Worm (Caenorhabditis elegans) whole organism, L4/young adult: ENCODE measurements around the gene srg-21.
"Not testable (repeated sequence)": the region's sequence is repeated elsewhere in the genome, so short reads cannot be mapped to it uniquely, and the experiment has no call there.

Experiments
- W03F9.2 ChIP-seq: fragments of 150-350 bp; optimal IDR thresholded peaks from 2 replicates; lab custom pipeline; 2014; ENCODE audit warnings: missing biosample characterization, missing genetic modification characterization
- dao-5 ChIP-seq: sonication (generic microtip); optimal IDR thresholded peaks from 2 replicates; lab custom pipeline; 2016; ENCODE audit warnings: missing genotype, missing genetic modification characterization, moderate library complexity, missing compliant biosample characterization
- him-1 ChIP-seq: sonication (generic microtip); optimal IDR thresholded peaks from 2 replicates; lab custom pipeline; 2016; ENCODE audit warnings: missing genotype, missing genetic modification reagents, missing genetic modification characterization, missing compliant biosample characterization

Gene srg-21

ce11 chrII:3091268-3091667 lies at the start of gene srg-21:
Gene srg-21, minus strand, starts transcription at chrII:3091368.
- TF ChIP-seq him-1: no peak
- no peak for TF ChIP-seq W03F9.2
- TF ChIP-seq dao-5 (tag; lab: Kevin White, UChicago): no peak

- TF ChIP-seq dao-5 (tag; lab: Kevin White, UChicago) (no peak), W03F9.2 (no peak), him-1 (no peak)
These were observed 46.6 kb upstream of the srg-21 start, which contains the start of gene sri-54 for ce11 chrII:3137804-3138203. Gene sri-54, minus strand, starts transcription at chrII:3137904.

- TF ChIP-seq dao-5 (tag; lab: Kevin White, UChicago) (no peak), him-1 (no peak), W03F9.2 (no peak)
These were observed 44.1 kb upstream of the srg-21 start for ce11 chrII:3135293-3135692.

ce11 chrII:3129007-3129406 lies 37.8 kb upstream of the srg-21 start, which contains the start of gene chil-24:
Gene chil-24, plus strand, starts transcription at chrII:3129162.
- TF ChIP-seq dao-5 (tag; lab: Kevin White, UChicago): no peak
- no peak for TF ChIP-seq him-1
- TF ChIP-seq W03F9.2: no peak

- TF ChIP-seq dao-5 (tag; lab: Kevin White, UChicago); W03F9.2; him-1: not testable (repeated sequence)
These were observed 35.6 kb upstream of the srg-21 start, which contains the start of gene ins-31 for ce11 chrII:3126741-3127140. Gene ins-31, plus strand, starts transcription at chrII:3127041.

- TF ChIP-seq dao-5 (tag; lab: Kevin White, UChicago) (no peak), him-1 (no peak), W03F9.2 (no peak)
These were observed 35.2 kb upstream of the srg-21 start, which contains the start of gene ins-19 for ce11 chrII:3126341-3126740. Gene ins-19, minus strand, starts transcription at chrII:3126441.

- TF ChIP-seq W03F9.2: no peak
- TF ChIP-seq dao-5 (tag; lab: Kevin White, UChicago): no peak
- no peak for TF ChIP-seq him-1
These were observed 32.0 kb upstream of the srg-21 start, which contains the start of gene srh-71 for ce11 chrII:3123206-3123605. Gene srh-71, plus strand, starts transcription at chrII:3123506.

- no peak for TF ChIP-seq dao-5 (tag; lab: Kevin White, UChicago)
- TF ChIP-seq him-1: no peak
- TF ChIP-seq W03F9.2: no peak
These were observed 27.8 kb upstream of the srg-21 start, which contains the start of gene T10D4.6 for ce11 chrII:3118907-3119382. Gene T10D4.6, plus strand, starts transcription at chrII:3119332.

ce11 chrII:3117471-3117870 lies 26.3 kb upstream of the srg-21 start, which contains the start of gene T10D4.7:
Gene T10D4.7, plus strand, starts transcription at chrII:3117771.
- no peak for TF ChIP-seq W03F9.2
- TF ChIP-seq dao-5 (tag; lab: Kevin White, UChicago): no peak
- no peak for TF ChIP-seq him-1

ce11 chrII:3113934-3114333 lies 22.8 kb upstream of the srg-21 start, which contains the start of gene clec-123:
Gene clec-123, plus strand, starts transcription at chrII:3114234.
- TF ChIP-seq dao-5 (tag; lab: Kevin White, UChicago) (no peak), him-1 (no peak), W03F9.2 (no peak)

ce11 chrII:3113289-3113688 lies 22.1 kb upstream of the srg-21 start:
- no peak for TF ChIP-seq dao-5 (tag; lab: Kevin White, UChicago)
- no peak for TF ChIP-seq W03F9.2
- TF ChIP-seq him-1: no peak

- TF ChIP-seq him-1 (no peak), W03F9.2 (no peak), dao-5 (tag; lab: Kevin White, UChicago) (no peak)
These were observed 21.1 kb upstream of the srg-21 start, which contains the start of gene Y25C1A.2 for ce11 chrII:3112313-3112712. Gene Y25C1A.2, plus strand, starts transcription at chrII:3112613.

- TF ChIP-seq W03F9.2 (no peak), dao-5 (tag; lab: Kevin White, UChicago) (no peak), him-1 (no peak)
These were observed 20.0 kb upstream of the srg-21 start, which contains the start of gene Y25C1A.13 for ce11 chrII:3111147-3111546. Gene Y25C1A.13, minus strand, starts transcription at chrII:3111247.

- TF ChIP-seq dao-5 (tag; lab: Kevin White, UChicago): no peak
- no peak for TF ChIP-seq him-1
- TF ChIP-seq W03F9.2: no peak
These were observed 18.9 kb upstream of the srg-21 start for ce11 chrII:3110099-3110498.

- TF ChIP-seq him-1 (no peak), W03F9.2 (no peak), dao-5 (tag; lab: Kevin White, UChicago) (no peak)
These were observed 18.4 kb upstream of the srg-21 start for ce11 chrII:3109533-3109932.

- TF ChIP-seq W03F9.2 (no peak), him-1 (no peak), dao-5 (tag; lab: Kevin White, UChicago) (no peak)
These were observed 16.9 kb upstream of the srg-21 start for ce11 chrII:3108101-3108500.
